Fruit fly (Drosophila melanogaster) Kc167 (cell line): ENCODE data around the gene CG42512.

ENCODE experiments used
- Myc ChIP-seq: fragments of >200 bp; optimal IDR thresholded peaks from 2 replicates; lab custom pipeline; 2017; ENCODE audit warnings: missing external identifiers
- Sin3A ChIP-seq: fragments of >200 bp; optimal IDR thresholded peaks from 2 replicates; lab custom pipeline; 2018; ENCODE audit warnings: missing external identifiers
- h ChIP-seq: fragments of >200 bp; optimal IDR thresholded peaks from 3 replicates; lab custom pipeline; 2018; ENCODE audit warnings: missing external identifiers
- insv ChIP-seq: fragments of >200 bp; optimal IDR thresholded peaks from 3 replicates; lab custom pipeline; 2018; ENCODE audit warnings: missing external identifiers
- psq ChIP-seq: fragments of >200 bp; optimal IDR thresholded peaks from 2 replicates; lab custom pipeline; 2017; ENCODE audit warnings: missing external identifiers
- ttk ChIP-seq: sonication (Bioruptor generic); optimal IDR thresholded peaks from 2 replicates; lab custom pipeline; 2017; ENCODE audit warnings: missing external identifiers

CG42512 gene

dm6 chrX:16637594-16638485, 13.3 kb upstream of the CG42512 start, which contains the start of gene RpS19a:
RpS19a (plus strand) TSS chrX:16637894.
- TF ChIP-seq insv (lab: Kevin White, UChicago) (no peak), Sin3A (no peak), h (lab: Kevin White, UChicago) (no peak), Myc (lab: Kevin White, UChicago) (no peak), psq (lab: Kevin White, UChicago) (peak; percentile 98), ttk (lab: Kevin White, UChicago) (no peak)

dm6 chrX:16640260-16641100, 10.7 kb upstream of the CG42512 start, which contains the start of the genes SNRPG and mthl1:
SNRPG (minus strand) TSS chrX:16640419.
mthl1 (plus strand) TSS chrX:16640968.
- TF ChIP-seq insv (lab: Kevin White, UChicago) = no peak
- no peak for TF ChIP-seq ttk (lab: Kevin White, UChicago)
- TF ChIP-seq Myc (lab: Kevin White, UChicago) = no peak
- TF ChIP-seq psq (lab: Kevin White, UChicago) = no peak

dm6 chrX:16641101-16641420, 10.1 kb upstream of the CG42512 start:
- TF ChIP-seq psq (lab: Kevin White, UChicago) (no peak), h (lab: Kevin White, UChicago) (no peak), Myc (lab: Kevin White, UChicago) (no peak), insv (lab: Kevin White, UChicago) (no peak), ttk (lab: Kevin White, UChicago) (no peak), Sin3A (no peak)

- no peak for TF ChIP-seq Myc (lab: Kevin White, UChicago)
- no peak for TF ChIP-seq Sin3A
- TF ChIP-seq ttk (lab: Kevin White, UChicago) = no peak
- no peak for TF ChIP-seq psq (lab: Kevin White, UChicago)
- TF ChIP-seq h (lab: Kevin White, UChicago) = no peak
- TF ChIP-seq insv (lab: Kevin White, UChicago) = no peak
These were observed 7.7 kb upstream of the CG42512 start for dm6 chrX:16643363-16643946.

- TF ChIP-seq h (lab: Kevin White, UChicago) = no peak
These were observed 6.5 kb upstream of the CG42512 start for dm6 chrX:16644535-16645131.

dm6 chrX:16645472-16645871, 5.7 kb upstream of the CG42512 start:
- TF ChIP-seq psq (lab: Kevin White, UChicago) = no peak
- no peak for TF ChIP-seq Myc (lab: Kevin White, UChicago)
- no peak for TF ChIP-seq ttk (lab: Kevin White, UChicago)
- TF ChIP-seq Sin3A = no peak
- no peak for TF ChIP-seq h (lab: Kevin White, UChicago)
- no peak for TF ChIP-seq insv (lab: Kevin White, UChicago)

dm6 chrX:16647092-16647632, 4.0 kb upstream of the CG42512 start:
- TF ChIP-seq ttk (lab: Kevin White, UChicago) (no peak), Myc (lab: Kevin White, UChicago) (no peak), Sin3A (no peak)

dm6 chrX:16647737-16648434, 3.3 kb upstream of the CG42512 start:
- TF ChIP-seq insv (lab: Kevin White, UChicago) = no peak
- no peak for TF ChIP-seq h (lab: Kevin White, UChicago)
- no peak for TF ChIP-seq Sin3A
- no peak for TF ChIP-seq Myc (lab: Kevin White, UChicago)
- no peak for TF ChIP-seq ttk (lab: Kevin White, UChicago)
- TF ChIP-seq psq (lab: Kevin White, UChicago) = no peak

dm6 chrX:16648435-16648781, 2.8 kb upstream of the CG42512 start:
- no peak for TF ChIP-seq Sin3A
- no peak for TF ChIP-seq h (lab: Kevin White, UChicago)
- no peak for TF ChIP-seq Myc (lab: Kevin White, UChicago)
- no peak for TF ChIP-seq ttk (lab: Kevin White, UChicago)
- no peak for TF ChIP-seq psq (lab: Kevin White, UChicago)

dm6 chrX:16650078-16651063, 805 bp upstream of the CG42512 start:
- no peak for TF ChIP-seq insv (lab: Kevin White, UChicago)
- no peak for TF ChIP-seq Myc (lab: Kevin White, UChicago)
- TF ChIP-seq ttk (lab: Kevin White, UChicago) = no peak
- TF ChIP-seq h (lab: Kevin White, UChicago) = no peak
- TF ChIP-seq Sin3A = no peak
- TF ChIP-seq psq (lab: Kevin White, UChicago) = no peak
